Worm (Caenorhabditis elegans) whole organism, late embryonic: Measurements from ENCODE around the gene ufc-1.

Experiments used
- C38D4.7 ChIP-seq: fragments of 200-800 bp; sonication (Bioruptor generic); optimal IDR thresholded peaks from 2 replicates; lab custom pipeline; 2018; ENCODE audit warnings: mild to moderate bottlenecking, missing genetic modification characterization, moderate library complexity, missing compliant biosample characterization
- K02D7.2 ChIP-seq: sonication (generic microtip); optimal IDR thresholded peaks from 2 replicates; lab custom pipeline; 2017; ENCODE audit warnings: mild to moderate bottlenecking, missing genetic modification characterization, missing compliant biosample characterization
- K09A11.1 ChIP-seq: sonication (generic microtip); optimal IDR thresholded peaks from 2 replicates; lab custom pipeline; 2017; ENCODE audit warnings: antibody characterized with exemption, mild to moderate bottlenecking, missing genetic modification characterization, missing compliant biosample characterization; ENCODE audit not compliant: insufficient read depth
- Y22D7AL.16 ChIP-seq: sonication (generic microtip); optimal IDR thresholded peaks from 2 replicates; lab custom pipeline; 2016; ENCODE audit warnings: missing genetic modification characterization, missing compliant biosample characterization
- ceh-18 ChIP-seq: sonication (generic microtip); optimal IDR thresholded peaks from 2 replicates; lab custom pipeline; 2016; ENCODE audit warnings: missing genetic modification characterization, missing compliant biosample characterization
- ceh-2 ChIP-seq: sonication (generic microtip); optimal IDR thresholded peaks from 2 replicates; lab custom pipeline; 2016; ENCODE audit warnings: missing genotype, missing genetic modification characterization, missing compliant biosample characterization
- ceh-24 ChIP-seq: sonication (generic microtip); optimal IDR thresholded peaks from 2 replicates; lab custom pipeline; 2016; ENCODE audit warnings: mild to moderate bottlenecking, missing genetic modification characterization, missing compliant biosample characterization
- ceh-31 ChIP-seq: sonication (generic microtip); optimal IDR thresholded peaks from 2 replicates; lab custom pipeline; 2016; ENCODE audit warnings: missing genetic modification characterization, missing compliant biosample characterization
- ceh-34 ChIP-seq: sonication (generic microtip); optimal IDR thresholded peaks from 2 replicates; lab custom pipeline; 2016; ENCODE audit warnings: mild to moderate bottlenecking, missing genetic modification characterization, missing compliant biosample characterization
- elt-2 ChIP-seq: sonication (generic microtip); optimal IDR thresholded peaks from 2 replicates; lab custom pipeline; 2016; ENCODE audit warnings: missing genetic modification reagents, missing genetic modification characterization, missing compliant biosample characterization
- elt-4 ChIP-seq: sonication (generic microtip); optimal IDR thresholded peaks from 2 replicates; lab custom pipeline; 2016; ENCODE audit warnings: missing genetic modification characterization, missing compliant biosample characterization
- ets-4 ChIP-seq: sonication (generic microtip); optimal IDR thresholded peaks from 2 replicates; lab custom pipeline; 2016; ENCODE audit warnings: missing genetic modification characterization, missing compliant biosample characterization
- fkh-10 ChIP-seq: fragments of 150-350 bp; optimal IDR thresholded peaks from 2 replicates; lab custom pipeline; 2014; ENCODE audit warnings: missing biosample characterization, missing genetic modification reagents, missing genetic modification characterization
- hlh-30 ChIP-seq: sonication (generic microtip); optimal IDR thresholded peaks from 2 replicates; lab custom pipeline; 2017; ENCODE audit warnings: antibody characterized with exemption, missing genetic modification characterization, missing compliant biosample characterization; ENCODE audit not compliant: insufficient read depth
- hlh-8 ChIP-seq: sonication (generic microtip); optimal IDR thresholded peaks from 2 replicates; lab custom pipeline; 2016; ENCODE audit warnings: missing genotype, missing genetic modification characterization, missing compliant biosample characterization
- lin-11 ChIP-seq: fragments of 200-800 bp; sonication (Bioruptor generic); optimal IDR thresholded peaks from 2 replicates; lab custom pipeline; 2018; ENCODE audit warnings: mild to moderate bottlenecking, missing genetic modification characterization, missing compliant biosample characterization
- nhr-11 ChIP-seq: fragments of 150-350 bp; optimal IDR thresholded peaks from 2 replicates; lab custom pipeline; 2014; ENCODE audit warnings: missing biosample characterization, missing genetic modification characterization
- npax-4 ChIP-seq: sonication (generic microtip); optimal IDR thresholded peaks from 2 replicates; lab custom pipeline; 2016; ENCODE audit warnings: missing genetic modification characterization, missing compliant biosample characterization
- odd-2 ChIP-seq: sonication (generic microtip); optimal IDR thresholded peaks from 2 replicates; lab custom pipeline; 2017; ENCODE audit warnings: antibody characterized with exemption, mild to moderate bottlenecking, missing genetic modification characterization, missing compliant biosample characterization
- pag-3 ChIP-seq: sonication (generic microtip); optimal IDR thresholded peaks from 2 replicates; lab custom pipeline; 2016; ENCODE audit warnings: missing compliant biosample characterization, missing genetic modification characterization, borderline replicate concordance
- pat-9 ChIP-seq: fragments of 200-800 bp; sonication (Bioruptor generic); optimal IDR thresholded peaks from 2 replicates; lab custom pipeline; 2018; ENCODE audit warnings: mild to moderate bottlenecking, missing genetic modification characterization, moderate library complexity, missing compliant biosample characterization
- pax-1 ChIP-seq: fragments of 150-350 bp; optimal IDR thresholded peaks from 2 replicates; lab custom pipeline; 2014; ENCODE audit warnings: missing biosample characterization, missing genetic modification characterization
- pha-2 ChIP-seq: sonication (generic microtip); optimal IDR thresholded peaks from 2 replicates; lab custom pipeline; 2017; ENCODE audit warnings: mild to moderate bottlenecking, missing genetic modification characterization, missing compliant biosample characterization
- rnt-1 ChIP-seq: sonication (generic microtip); optimal IDR thresholded peaks from 2 replicates; lab custom pipeline; 2016; ENCODE audit warnings: missing genetic modification characterization, missing compliant biosample characterization
- sox-2 ChIP-seq: fragments of 200-800 bp; sonication (Bioruptor generic); IDR thresholded peaks from 2 replicates; pipeline ENCODE4 v1.3.6; 2022; ENCODE audit warnings: missing genetic modification reagents, missing genetic modification characterization, missing compliant biosample characterization
- syd-9 ChIP-seq: sonication (generic microtip); optimal IDR thresholded peaks from 2 replicates; lab custom pipeline; 2016; ENCODE audit warnings: mild to moderate bottlenecking, missing genetic modification characterization, moderate library complexity, missing compliant biosample characterization
- unc-3 ChIP-seq, 2 experiments: fragments of 200-800 bp in 1 of 2; sonication (Bioruptor generic) in 1 of 2; sonication (generic microtip) in 1 of 2; conservative IDR thresholded peaks in 1 of 2; optimal IDR thresholded peaks in 1 of 2; 2 replicates each; pipeline versions ENCODE4 v1.3.6 to Lab custom; 2016 to 2022; ENCODE audit warnings: missing compliant biosample characterization in 2 of 2, missing genetic modification characterization in 2 of 2, missing genetic modification reagents in 1 of 2
- unc-42 ChIP-seq: sonication (generic microtip); optimal IDR thresholded peaks from 2 replicates; lab custom pipeline; 2016; ENCODE audit warnings: missing genotype, missing genetic modification characterization, missing compliant biosample characterization
- unc-55 ChIP-seq: sonication (generic microtip); optimal IDR thresholded peaks from 2 replicates; lab custom pipeline; 2017; ENCODE audit warnings: missing biosample characterization, missing genetic modification reagents, missing genetic modification characterization
- unc-86 ChIP-seq: sonication (generic microtip); optimal IDR thresholded peaks from 2 replicates; lab custom pipeline; 2016; ENCODE audit warnings: missing genetic modification characterization, missing compliant biosample characterization
- ztf-16 ChIP-seq: sonication (generic microtip); optimal IDR thresholded peaks from 2 replicates; lab custom pipeline; 2017; ENCODE audit warnings: missing genetic modification characterization, missing compliant biosample characterization

Gene ufc-1

DNA sequence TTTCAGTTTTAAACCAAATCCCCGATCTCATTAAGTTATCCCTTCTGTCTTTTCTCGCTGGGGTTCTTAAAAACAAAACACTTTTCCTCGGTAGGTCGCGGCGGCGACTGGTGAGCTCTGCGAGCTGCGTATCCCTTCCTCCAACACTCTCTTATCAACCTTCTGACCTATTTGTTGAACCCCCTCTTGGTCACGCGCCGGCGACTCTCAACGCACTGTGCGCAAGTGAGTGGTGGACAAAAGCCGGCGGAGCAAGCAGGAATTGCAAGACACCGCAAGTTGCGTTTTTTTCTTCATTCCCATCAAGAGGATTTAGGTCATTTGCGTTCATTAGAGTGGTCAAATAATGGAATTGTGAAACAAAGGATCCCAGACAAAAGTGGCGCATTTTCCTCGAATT, 22.5 kb downstream of the ufc-1 start:
- TF ChIP-seq hlh-30 (tag; lab: Kevin White, UChicago), result peak; percentile 75
- TF ChIP-seq ceh-2 (tag; lab: Kevin White, UChicago), result peak; percentile 6
- TF ChIP-seq pax-1 (tag; lab: Kevin White, UChicago), result peak; percentile 98
- no peak for TF ChIP-seq unc-42 (tag; lab: Kevin White, UChicago)
- TF ChIP-seq ets-4 (tag; lab: Kevin White, UChicago), result peak; percentile 5
- TF ChIP-seq ceh-31 (tag; lab: Kevin White, UChicago), result peak; percentile 6
- TF ChIP-seq npax-4 (tag; lab: Kevin White, UChicago), result no peak

DNA sequence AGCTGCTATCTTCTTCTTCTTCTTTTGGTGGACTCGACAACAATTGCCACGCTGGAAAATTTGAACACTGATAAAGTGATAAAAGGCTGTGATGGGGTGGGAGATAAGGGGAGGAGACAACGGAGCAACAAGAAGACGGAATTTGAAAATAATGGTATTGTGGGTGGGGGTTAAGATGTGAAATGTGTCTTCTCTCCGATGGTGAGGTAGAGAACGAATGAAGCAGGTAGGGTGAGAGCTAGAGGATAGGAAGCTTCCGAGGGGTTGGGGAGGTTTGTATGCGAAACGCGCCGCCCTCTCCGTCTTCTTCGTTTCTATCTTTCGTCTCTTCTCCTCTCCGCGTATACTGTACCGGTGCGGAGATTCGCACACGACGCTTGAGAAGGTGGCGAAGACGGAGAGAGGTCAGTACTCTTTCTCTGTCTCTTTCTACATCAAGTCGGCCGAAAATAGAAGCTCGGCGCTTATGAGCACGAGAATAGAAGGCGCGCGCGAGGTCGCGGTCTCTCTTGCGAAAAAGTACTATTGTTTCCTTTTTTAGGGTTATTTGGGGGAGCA, 24.2 kb downstream of the ufc-1 start, which contains the start of gene chtb-1:
Gene chtb-1, minus strand, starts transcription at position 51 of the 558 bp plus-strand sequence.
- TF ChIP-seq pax-1 (tag; lab: Kevin White, UChicago) (no peak), hlh-8 (no peak), K09A11.1 (tag; lab: Kevin White, UChicago) (no peak), elt-4 (no peak), unc-3 (GFP tag; conservative IDR thresholded peaks at IDR 0.05; lab: Robert Waterston, UW) (no peak), unc-3 (tag; optimal IDR thresholded peaks at IDR 0.05; lab: Kevin White, UChicago) (no peak)

DNA sequence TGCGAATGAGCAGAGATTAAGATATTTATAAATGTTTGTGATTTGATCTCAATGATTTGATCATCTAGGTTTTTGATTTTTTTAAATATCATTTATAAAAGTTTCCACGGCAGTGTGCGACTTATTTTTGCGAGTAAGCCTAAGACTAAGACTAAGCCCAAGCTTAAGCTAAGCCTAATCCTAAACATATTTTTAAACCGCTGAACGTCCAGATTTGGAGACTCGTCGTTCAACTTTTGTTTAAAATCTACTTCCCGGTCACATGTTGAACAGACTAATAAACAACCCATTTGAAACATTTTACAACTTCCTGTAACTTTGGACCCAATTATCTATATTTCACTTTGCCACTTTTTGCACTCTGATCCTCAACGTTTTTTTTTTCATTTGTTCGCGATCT, 27.7 kb downstream of the ufc-1 start, which contains the start of gene K04H4.5:
Gene K04H4.5, plus strand, starts transcription at position 301 of the 400 bp plus-strand sequence.
- no peak for TF ChIP-seq pat-9
- no peak for TF ChIP-seq fkh-10 (GFP tag; lab: Kevin White, UChicago)
- no peak for TF ChIP-seq ceh-18 (tag; lab: Kevin White, UChicago)
- TF ChIP-seq unc-86 (tag; lab: Kevin White, UChicago), result no peak
- TF ChIP-seq odd-2, result no peak
- TF ChIP-seq nhr-11 (tag; lab: Kevin White, UChicago), result no peak
- no peak for TF ChIP-seq ztf-16
- TF ChIP-seq, all 69 proteins: peak for 0

DNA sequence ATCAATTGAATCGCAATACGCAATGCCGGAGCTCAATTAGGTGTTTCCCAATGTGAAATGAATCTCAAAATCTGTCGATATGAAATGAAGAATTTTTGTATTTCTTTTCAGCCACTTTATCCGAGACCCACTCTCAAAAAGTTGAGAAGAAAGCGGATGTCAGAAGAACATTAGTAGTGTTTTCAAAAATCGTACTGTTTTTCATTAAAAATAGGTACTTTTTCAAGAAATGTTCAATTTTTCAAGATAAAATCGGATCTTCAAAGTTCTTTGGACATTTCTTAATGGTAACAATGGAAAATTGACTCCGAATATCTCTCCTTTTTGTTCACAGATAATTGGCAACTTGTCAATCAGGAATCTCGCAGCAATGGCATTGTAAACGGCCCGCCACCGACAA, 29.9 kb downstream of the ufc-1 start, which contains the start of gene flp-25:
Gene flp-25, plus strand, starts transcription at position 301 of the 400 bp plus-strand sequence.
- no peak for TF ChIP-seq rnt-1 (tag; lab: Kevin White, UChicago)
- TF ChIP-seq unc-55 (GFP tag; lab: Kevin White, UChicago), result no peak
- no peak for TF ChIP-seq C38D4.7 (GFP tag; lab: Kevin White, UChicago)
- TF ChIP-seq pag-3 (tag; lab: Kevin White, UChicago), result no peak
- TF ChIP-seq fkh-10 (GFP tag; lab: Kevin White, UChicago), result no peak
- no peak for TF ChIP-seq sox-2
- TF ChIP-seq ztf-16, result no peak
- TF ChIP-seq K02D7.2 (tag; lab: Kevin White, UChicago), result no peak
- no peak for TF ChIP-seq ceh-24 (tag; lab: Kevin White, UChicago)
- TF ChIP-seq elt-2 (tag; lab: Kevin White, UChicago), result no peak
- TF ChIP-seq lin-11, result no peak
- TF ChIP-seq pha-2 (tag; lab: Kevin White, UChicago), result no peak
- no peak for TF ChIP-seq ceh-34 (tag; lab: Kevin White, UChicago)
- no peak for TF ChIP-seq Y22D7AL.16 (tag; lab: Kevin White, UChicago)
- no peak for TF ChIP-seq odd-2

ce11 chrIII:9366376-9366775, 35.1 kb downstream of the ufc-1 start:
- TF ChIP-seq elt-2 (tag; lab: Kevin White, UChicago) (peak; percentile 60), syd-9 (tag; lab: Kevin White, UChicago) (no peak)
- TF ChIP-seq, all 69 proteins: peak for 1
